Fruit fly (Drosophila melanogaster): ENCODE results near the gene CG13101.

Gene CG13101

dm6 chr2L:8997285-8997684 lies 12.6 kb upstream of the CG13101 start, which contains the start of the genes alien and CG18661 (continued):
- TF ChIP-seq run (tag; optimal IDR thresholded peaks at IDR 0.05) (peak; percentile 54), Ravus (GFP tag; IDR thresholded peaks at IDR 0.05) (peak; percentile 85), sob (GFP tag; IDR thresholded peaks at IDR 0.05) (peak; percentile 90), zf30C (GFP tag; optimal IDR thresholded peaks at IDR 0.05) (no peak), TFAM (GFP tag; optimal IDR thresholded peaks at IDR 0.05) (no peak), Hr39 (optimal IDR thresholded peaks at IDR 0.05) (no peak), BEAF-32 (GFP tag; optimal IDR thresholded peaks at IDR 0.05) (peak; percentile 73), Sox102F (GFP tag; optimal IDR thresholded peaks at IDR 0.05) (peak; percentile 94), CG2712 (tag; optimal IDR thresholded peaks at IDR 0.05) (peak; percentile 70), CG9215 (GFP tag; IDR thresholded peaks at IDR 0.05) (peak; percentile 90), lola (GFP tag; optimal IDR thresholded peaks at IDR 0.05) (peak in 1 of 3 experiments; percentile 87), CG11085 (GFP tag; IDR thresholded peaks at IDR 0.05) (peak; percentile 86), knrl (GFP tag; IDR thresholded peaks at IDR 0.05; ENCODE audit: partially characterized antibody) (peak; percentile 78), danr (GFP tag; IDR thresholded peaks at IDR 0.05) (peak; percentile 91), CG34224 (GFP tag; IDR thresholded peaks at IDR 0.05; ENCODE audit: partially characterized antibody) (no peak), CG17829 (tag; optimal IDR thresholded peaks at IDR 0.05) (peak; percentile 64), nerfin-1 (tag; optimal IDR thresholded peaks at IDR 0.05) (peak; percentile 29), CG9797 (GFP tag; optimal IDR thresholded peaks at IDR 0.05) (peak; percentile 80), CG32767 (GFP tag; IDR thresholded peaks at IDR 0.05) (peak; percentile 82), tio (GFP tag; optimal IDR thresholded peaks at IDR 0.05) (peak; percentile 36), CG7839 (tag; optimal IDR thresholded peaks at IDR 0.05) (peak; percentile 87), CG8089 (GFP tag; optimal IDR thresholded peaks at IDR 0.05) (peak; percentile 69), CG15479 (GFP tag; optimal IDR thresholded peaks at IDR 0.05) (no peak), Mes4 (GFP tag; optimal IDR thresholded peaks at IDR 0.05) (peak; percentile 29), mirr (GFP tag; optimal IDR thresholded peaks at IDR 0.05) (peak; percentile 23), ci (GFP tag; IDR thresholded peaks at IDR 0.05) (peak; percentile 93), ham (GFP tag; IDR thresholded peaks at IDR 0.05) (peak; percentile 71; the same call in 1 of the 2 replicates), CG1832 (GFP tag; optimal IDR thresholded peaks at IDR 0.05) (no peak), CG1792 (GFP tag; optimal IDR thresholded peaks at IDR 0.05) (peak; percentile 57), lbe (GFP tag; optimal IDR thresholded peaks at IDR 0.05) (no peak), salm (tag; optimal IDR thresholded peaks at IDR 0.05) (peak; percentile 21), CG17568 (GFP tag; optimal IDR thresholded peaks at IDR 0.05) (no peak), Hey (tag; optimal IDR thresholded peaks at IDR 0.05) (no peak), CG8290 (GFP tag; optimal IDR thresholded peaks at IDR 0.05) (peak; percentile 89), CG8290 (tag; optimal IDR thresholded peaks at IDR 0.05) (peak in 1 of 2 experiments; percentile 90), pita (GFP tag; optimal IDR thresholded peaks at IDR 0.05) (no peak), Rfx (GFP tag; IDR thresholded peaks at IDR 0.05) (peak; percentile 96), trh (GFP tag; optimal IDR thresholded peaks at IDR 0.05) (peak; percentile 91), phol (tag; optimal IDR thresholded peaks at IDR 0.05) (peak; percentile 81), Nf-YC (tag; optimal IDR thresholded peaks at IDR 0.05) (peak; percentile 45), Atf6 (GFP tag; IDR thresholded peaks at IDR 0.05) (peak; percentile 87), CG17612 (GFP tag; IDR thresholded peaks at IDR 0.05) (peak; percentile 45), unpg (GFP tag; optimal IDR thresholded peaks at IDR 0.05) (peak; percentile 70), NFAT (GFP tag; IDR thresholded peaks at IDR 0.05) (peak; percentile 92), E2f2 (GFP tag; IDR thresholded peaks at IDR 0.05) (peak; percentile 66), CG31365 (tag; optimal IDR thresholded peaks at IDR 0.05) (no peak), Camta (GFP tag; optimal IDR thresholded peaks at IDR 0.05) (peak; percentile 93), dan (GFP tag; IDR thresholded peaks at IDR 0.05) (0 out of 2 replicates have a peak, but pooled peaks have one; percentile 13), ken (GFP tag; IDR thresholded peaks at IDR 0.05) (peak; percentile 91), Fer1 (GFP tag; optimal IDR thresholded peaks at IDR 0.05) (peak; percentile 54), CG7745 (tag; optimal IDR thresholded peaks at IDR 0.05) (no peak)
